Worm (Caenorhabditis elegans): ENCODE results near the gene R05D3.12.

- TF ChIP-seq flt-1 (GFP tag; IDR thresholded peaks at IDR 0.05) (no peak), ama-1 (optimal IDR thresholded peaks at IDR 0.05) (no peak), F13C5.2 (tag; optimal IDR thresholded peaks at IDR 0.05) (no peak), pes-1 (GFP tag; IDR thresholded peaks at IDR 0.05) (no peak), hmg-4 (GFP tag; optimal IDR thresholded peaks at IDR 0.05) (no peak), ceh-36 (tag; optimal IDR thresholded peaks at IDR 0.05) (no peak), tbx-11 (GFP tag; IDR thresholded peaks at IDR 0.05) (no peak), hmbx-1 (tag; optimal IDR thresholded peaks at IDR 0.05) (no peak), tbx-37 (GFP tag; conservative IDR thresholded peaks at IDR 0.05) (no peak)
These were observed 9.9 kb upstream of the R05D3.12 start for ce11 chrIII:8370846-8371257.

Measured in whole organism, early embryonic.